Worm (Caenorhabditis elegans) whole organism, midembryonic: ENCODE results near the gene rrsr-1.

Source experiments
- T22C8.4 ChIP-seq: fragments of 200-800 bp; sonication (Bioruptor generic); IDR thresholded peaks from 2 replicates; pipeline ENCODE4 v1.3.6; 2022; ENCODE audit warnings: missing genetic modification characterization, missing compliant biosample characterization
- flt-1 ChIP-seq: fragments of 200-800 bp; sonication (Bioruptor generic); IDR thresholded peaks from 2 replicates; pipeline ENCODE4 v1.3.6; 2022; ENCODE audit warnings: missing genetic modification characterization, missing compliant biosample characterization
- klf-2 ChIP-seq: fragments of 200-800 bp; sonication (Bioruptor generic); conservative IDR thresholded peaks from 2 replicates; pipeline ENCODE4 v1.3.6; 2022; ENCODE audit warnings: missing genetic modification reagents, missing genetic modification characterization, missing compliant biosample characterization
- tab-1 ChIP-seq: fragments of 200-800 bp; sonication (Bioruptor generic); IDR thresholded peaks from 2 replicates; pipeline ENCODE4 v1.3.6; 2022; ENCODE audit warnings: missing genetic modification characterization, missing compliant biosample characterization
- ztf-29 ChIP-seq: fragments of 200-800 bp; sonication (Bioruptor generic); IDR thresholded peaks from 2 replicates; pipeline ENCODE4 v1.3.6; 2022; ENCODE audit warnings: missing genetic modification reagents, missing genetic modification characterization, missing compliant biosample characterization

DNA sequence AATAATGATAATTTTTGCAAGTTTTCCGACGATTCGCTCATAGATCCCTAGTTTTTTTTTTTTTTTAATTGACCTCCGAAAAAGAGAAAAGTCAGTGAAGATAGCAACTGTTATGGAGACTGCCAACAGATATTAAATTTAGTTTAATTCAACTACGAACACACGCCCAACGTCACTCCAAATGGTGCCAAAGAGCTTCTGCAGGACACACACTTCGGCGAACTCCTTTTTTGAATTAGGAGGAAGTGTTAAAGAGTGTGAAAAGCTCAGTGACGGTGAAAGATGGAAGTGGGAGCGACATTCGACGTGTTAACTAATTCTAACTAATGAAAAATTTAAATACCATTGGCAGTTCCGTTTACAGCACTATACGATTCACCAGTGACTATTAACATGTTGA is 12.8 kb downstream of the rrsr-1 start:
- TF ChIP-seq tab-1 (GFP tag; lab: Robert Waterston, UW) (no peak), ztf-29 (GFP tag; lab: Robert Waterston, UW) (no peak), klf-2 (no peak), flt-1 (GFP tag; lab: Robert Waterston, UW) (no peak), T22C8.4 (GFP tag; lab: Robert Waterston, UW) (no peak)
